Worm (Caenorhabditis elegans) whole organism, young adult: ENCODE measurements around the gene col-129.
A peak's percentile ranks its signal among the peaks of the same experiment; 100 is the strongest.

Source experiments
- B0019.2 ChIP-seq: fragments of 200-800 bp; sonication (Bioruptor generic); conservative IDR thresholded peaks from 2 replicates; pipeline ENCODE4 v1.3.6; 2022; ENCODE audit warnings: missing genetic modification reagents, missing genetic modification characterization, missing compliant biosample characterization
- D2030.7 ChIP-seq: fragments of 200-800 bp; sonication (Bioruptor generic); IDR thresholded peaks from 2 replicates; pipeline ENCODE4 v1.3.6; 2022; ENCODE audit warnings: missing genetic modification reagents, missing genetic modification characterization, missing compliant biosample characterization
- F33H1.4 ChIP-seq: fragments of 200-800 bp; sonication (Bioruptor generic); IDR thresholded peaks from 2 replicates; pipeline ENCODE4 v1.3.6; 2022; ENCODE audit warnings: missing genetic modification reagents, missing genetic modification characterization, missing compliant biosample characterization
- F49E8.2 ChIP-seq: sonication (generic microtip); optimal IDR thresholded peaks from 3 replicates; lab custom pipeline; 2017; ENCODE audit warnings: missing genetic modification characterization, mild to moderate bottlenecking, missing compliant biosample characterization, antibody characterized with exemption, moderate library complexity; ENCODE audit not compliant: insufficient read depth
- Y53G8AR.9 ChIP-seq: fragments of 200-800 bp; sonication (Bioruptor generic); conservative IDR thresholded peaks from 2 replicates; pipeline ENCODE4 v1.3.6; 2022; ENCODE audit warnings: missing genetic modification reagents, missing genetic modification characterization, missing compliant biosample characterization
- Y95B8A.8 ChIP-seq: fragments of 200-800 bp; sonication (Bioruptor generic); IDR thresholded peaks from 2 replicates; pipeline ENCODE4 v1.3.6; 2022; ENCODE audit warnings: missing genetic modification reagents, missing genetic modification characterization, missing compliant biosample characterization
- akir-1 ChIP-seq: fragments of 200-800 bp; sonication (Bioruptor generic); optimal IDR thresholded peaks from 2 replicates; lab custom pipeline; 2018; ENCODE audit warnings: mild to moderate bottlenecking, missing genetic modification characterization, moderate library complexity, missing compliant biosample characterization
- ama-1 ChIP-seq, 3 experiments: fragments of 150-350 bp in 1 of 3; sonication (generic microtip) in 2 of 3; optimal IDR thresholded peaks; 2 replicates each; lab custom pipeline; 2014 to 2018; ENCODE audit warnings: missing biosample characterization in 2 of 3, missing genetic modification characterization in 2 of 3, missing genetic modification reagents in 2 of 3
- aptf-3 ChIP-seq: fragments of 200-800 bp; sonication (Bioruptor generic); IDR thresholded peaks from 2 replicates; pipeline ENCODE4 v1.3.6; 2022; ENCODE audit warnings: missing genetic modification characterization, missing compliant biosample characterization
- athp-1 ChIP-seq: sonication (generic microtip); optimal IDR thresholded peaks from 2 replicates; lab custom pipeline; 2017; ENCODE audit warnings: mild to moderate bottlenecking, missing genetic modification characterization, missing compliant biosample characterization
- attf-6 ChIP-seq: fragments of 200-800 bp; sonication (Bioruptor generic); IDR thresholded peaks from 2 replicates; pipeline ENCODE4 v1.3.6; 2022; ENCODE audit warnings: missing genetic modification reagents, missing genetic modification characterization, missing compliant biosample characterization
- cebp-1 ChIP-seq, 2 experiments: fragments of 200-800 bp in 1 of 2; sonication (Bioruptor generic) in 1 of 2; sonication (generic microtip) in 1 of 2; IDR thresholded peaks in 1 of 2; optimal IDR thresholded peaks in 1 of 2; 2 replicates each; pipeline versions ENCODE4 v1.3.6 to Lab custom; 2017 to 2022; ENCODE audit warnings: missing compliant biosample characterization in 2 of 2, missing genetic modification characterization in 2 of 2, mild to moderate bottlenecking in 1 of 2, missing genetic modification reagents in 1 of 2, moderate library complexity in 1 of 2
- cebp-2 ChIP-seq: fragments of 200-800 bp; sonication (Bioruptor generic); IDR thresholded peaks from 2 replicates; pipeline ENCODE4 v1.3.6; 2022; ENCODE audit warnings: missing genetic modification characterization, missing compliant biosample characterization
- ceh-27 ChIP-seq: fragments of 200-800 bp; sonication (Bioruptor generic); optimal IDR thresholded peaks from 2 replicates; lab custom pipeline; 2018; ENCODE audit warnings: mild to moderate bottlenecking, missing genetic modification characterization, moderate library complexity, missing compliant biosample characterization
- ceh-79 ChIP-seq: sonication (generic microtip); optimal IDR thresholded peaks from 2 replicates; lab custom pipeline; 2017; ENCODE audit warnings: mild to moderate bottlenecking, missing genetic modification characterization, missing compliant biosample characterization
- die-1 ChIP-seq: sonication (generic microtip); optimal IDR thresholded peaks from 2 replicates; lab custom pipeline; 2016; ENCODE audit warnings: missing genotype, mild to moderate bottlenecking, missing genetic modification characterization, missing compliant biosample characterization
- dpl-1 ChIP-seq: fragments of 150-350 bp; optimal IDR thresholded peaks from 2 replicates; lab custom pipeline; 2014; ENCODE audit warnings: missing biosample characterization, missing genetic modification reagents, missing genetic modification characterization
- egl-44 ChIP-seq: fragments of 200-800 bp; sonication (Bioruptor generic); IDR thresholded peaks from 2 replicates; pipeline ENCODE4 v1.3.6; 2022; ENCODE audit warnings: missing genetic modification reagents, missing genetic modification characterization, missing compliant biosample characterization
- egrh-3 ChIP-seq: fragments of 200-800 bp; sonication (Bioruptor generic); IDR thresholded peaks from 2 replicates; pipeline ENCODE4 v1.3.6; 2022; ENCODE audit warnings: missing genetic modification reagents, missing genetic modification characterization, missing compliant biosample characterization
- ekl-4 ChIP-seq: fragments of 200-800 bp; sonication (Bioruptor generic); IDR thresholded peaks from 2 replicates; pipeline ENCODE4 v1.3.6; 2022; ENCODE audit warnings: missing genetic modification reagents, missing genetic modification characterization, missing compliant biosample characterization
- him-1 ChIP-seq: sonication (generic microtip); optimal IDR thresholded peaks from 2 replicates; lab custom pipeline; 2016; ENCODE audit warnings: missing genotype, missing genetic modification reagents, missing genetic modification characterization, missing compliant biosample characterization
- hsf-1 ChIP-seq: fragments of 200-800 bp; sonication (Bioruptor generic); IDR thresholded peaks from 2 replicates; pipeline ENCODE4 v1.3.6; 2022; ENCODE audit warnings: missing genetic modification reagents, missing genetic modification characterization, missing compliant biosample characterization
- lin-35 ChIP-seq, 3 experiments: fragments of 150-350 bp in 2 of 3; sonication (generic microtip) in 1 of 3; optimal IDR thresholded peaks; 2 replicates each; lab custom pipeline; 2014 to 2018; ENCODE audit warnings: missing biosample characterization in 3 of 3, missing genetic modification characterization in 3 of 3, missing genetic modification reagents in 3 of 3
- lin-54 ChIP-seq: fragments of 200-800 bp; sonication (Bioruptor generic); optimal IDR thresholded peaks from 2 replicates; lab custom pipeline; 2018; ENCODE audit warnings: mild to moderate bottlenecking, missing genetic modification characterization, missing compliant biosample characterization
- lsl-1 ChIP-seq: fragments of 200-800 bp; sonication (Bioruptor generic); optimal IDR thresholded peaks from 2 replicates; lab custom pipeline; 2018; ENCODE audit warnings: mild to moderate bottlenecking, missing genetic modification characterization, moderate library complexity, missing compliant biosample characterization
- madf-3 ChIP-seq: fragments of 200-800 bp; sonication (Bioruptor generic); IDR thresholded peaks from 2 replicates; pipeline ENCODE4 v1.3.6; 2022; ENCODE audit warnings: missing genetic modification reagents, missing genetic modification characterization, missing compliant biosample characterization
- madf-6 ChIP-seq: fragments of 200-800 bp; sonication (Bioruptor generic); IDR thresholded peaks from 2 replicates; pipeline ENCODE4 v1.3.6; 2022; ENCODE audit warnings: missing genetic modification reagents, missing genetic modification characterization, missing compliant biosample characterization
- madf-8 ChIP-seq: fragments of 200-800 bp; sonication (Bioruptor generic); conservative IDR thresholded peaks from 2 replicates; pipeline ENCODE4 v1.3.6; 2022; ENCODE audit warnings: missing genetic modification reagents, missing genetic modification characterization, missing compliant biosample characterization
- mcd-1 ChIP-seq: fragments of 200-800 bp; sonication (Bioruptor generic); IDR thresholded peaks from 2 replicates; pipeline ENCODE4 v1.3.6; 2022; ENCODE audit warnings: missing genetic modification reagents, missing genetic modification characterization, missing compliant biosample characterization
- nfya-1 ChIP-seq: sonication (generic microtip); optimal IDR thresholded peaks from 2 replicates; lab custom pipeline; 2017; ENCODE audit warnings: antibody characterized with exemption, missing compliant biosample characterization, missing genetic modification characterization, borderline replicate concordance; ENCODE audit not compliant: insufficient read depth
- nhr-90 ChIP-seq: sonication (generic microtip); optimal IDR thresholded peaks from 2 replicates; lab custom pipeline; 2016; ENCODE audit warnings: missing genotype, mild to moderate bottlenecking, missing genetic modification characterization, missing compliant biosample characterization
- sdz-38 ChIP-seq: sonication (generic microtip); optimal IDR thresholded peaks from 2 replicates; lab custom pipeline; 2016; ENCODE audit warnings: missing genotype, missing genetic modification characterization, missing compliant biosample characterization
- snpc-4 ChIP-seq, 5 experiments: fragments of 150-350 bp in 1 of 5; sonication (generic microtip) in 4 of 5; optimal IDR thresholded peaks; 2 replicates each; lab custom pipeline; 2014 to 2018; ENCODE audit warnings: missing genetic modification characterization in 5 of 5, missing biosample characterization in 3 of 5, antibody characterized with exemption in 2 of 5, mild to moderate bottlenecking in 2 of 5, missing compliant biosample characterization in 2 of 5, missing genotype in 2 of 5, moderate library complexity in 2 of 5, missing genetic modification reagents in 1 of 5
- tlf-1 ChIP-seq: fragments of 200-800 bp; sonication (Bioruptor generic); optimal IDR thresholded peaks from 2 replicates; lab custom pipeline; 2018; ENCODE audit warnings: mild to moderate bottlenecking, missing genetic modification characterization, missing compliant biosample characterization
- xnd-1 ChIP-seq: sonication (generic microtip); optimal IDR thresholded peaks from 2 replicates; lab custom pipeline; 2016; ENCODE audit warnings: missing genotype, missing genetic modification reagents, missing genetic modification characterization, missing compliant biosample characterization
- zfh-2 ChIP-seq: fragments of 200-800 bp; sonication (Bioruptor generic); conservative IDR thresholded peaks from 2 replicates; pipeline ENCODE4 v1.3.6; 2022; ENCODE audit warnings: missing genetic modification reagents, missing genetic modification characterization, missing compliant biosample characterization
- ztf-28 ChIP-seq: fragments of 200-800 bp; sonication (Bioruptor generic); IDR thresholded peaks from 2 replicates; pipeline ENCODE4 v1.3.6; 2022; ENCODE audit warnings: missing genetic modification reagents, missing genetic modification characterization, missing compliant biosample characterization
- ztf-6 ChIP-seq: fragments of 200-800 bp; sonication (Bioruptor generic); IDR thresholded peaks from 2 replicates; pipeline ENCODE4 v1.3.6; 2022; ENCODE audit warnings: missing genetic modification reagents, missing genetic modification characterization, missing compliant biosample characterization

col-129 gene

ce11 chrIV:12127838-12128237, 17.6 kb upstream of the col-129 start:
- TF ChIP-seq die-1 (tag; lab: Kevin White, UChicago) (no peak), cebp-1 (GFP tag; IDR thresholded peaks at IDR 0.05; lab: Robert Waterston, UW) (0 out of 2 replicates have a peak, but pooled peaks have one; percentile 24), cebp-1 (tag; optimal IDR thresholded peaks at IDR 0.05; lab: Kevin White, UChicago) (peak; percentile 59), cebp-2 (GFP tag; lab: Robert Waterston, UW) (0 out of 2 replicates have a peak, but pooled peaks have one; percentile 41)
- TF ChIP-seq, all 124 proteins: peak for 2

ce11 chrIV:12126740-12127472, 16.7 kb upstream of the col-129 start:
- peak; percentile 30 for TF ChIP-seq him-1
- TF ChIP-seq F33H1.4 (GFP tag; lab: Robert Waterston, UW) = peak; percentile 83
- TF ChIP-seq ekl-4 (GFP tag; lab: Robert Waterston, UW) = no peak
- peak; percentile 18 for TF ChIP-seq F49E8.2 (tag; lab: Kevin White, UChicago)
- peak; percentile 33; the same call in 1 of the 2 replicates for TF ChIP-seq D2030.7 (GFP tag; lab: Robert Waterston, UW)
- peak; percentile 67 for TF ChIP-seq xnd-1 (tag; lab: Kevin White, UChicago)
- TF ChIP-seq madf-6 (GFP tag; lab: Robert Waterston, UW) = peak; percentile 74
- TF ChIP-seq dpl-1 (GFP tag; lab: Kevin White, UChicago) = no peak
- peak; percentile 90 for TF ChIP-seq lsl-1 (GFP tag; lab: Kevin White, UChicago)
- TF ChIP-seq madf-8 (GFP tag; lab: Robert Waterston, UW) = peak; percentile 43; the same call in 1 of the 2 replicates

ce11 chrIV:12124314-12125084, 14.3 kb upstream of the col-129 start, which contains the start of gene dhhc-6:
dhhc-6 (plus strand) TSS chrIV:12124952.
- TF ChIP-seq sdz-38 (tag; lab: Kevin White, UChicago) = no peak
- TF ChIP-seq lin-35 (GFP tag; optimal IDR thresholded peaks at IDR 0.05; lab: Kevin White, UChicago) = no peak
- TF ChIP-seq madf-6 (GFP tag; lab: Robert Waterston, UW) = peak; percentile 19; the same call in 1 of the 2 replicates
- TF ChIP-seq ztf-28 (GFP tag; lab: Robert Waterston, UW) = no peak
- TF ChIP-seq nhr-90 (tag; lab: Kevin White, UChicago) = no peak
- peak; percentile 58; the same call in 1 of the 2 replicates for TF ChIP-seq Y95B8A.8 (GFP tag; lab: Robert Waterston, UW)
- no peak for TF ChIP-seq nfya-1 (tag; lab: Kevin White, UChicago)
- TF ChIP-seq mcd-1 = no peak
- TF ChIP-seq B0019.2 (GFP tag; lab: Robert Waterston, UW) = no peak
- no peak for TF ChIP-seq ztf-6
- 0 out of 2 replicates have a peak, but pooled peaks have one; percentile 43 for TF ChIP-seq attf-6
- no peak for TF ChIP-seq tlf-1
- no peak for TF ChIP-seq ceh-27 (GFP tag; lab: Kevin White, UChicago)
- TF ChIP-seq madf-3 (GFP tag; lab: Robert Waterston, UW) = peak; percentile 84
- TF ChIP-seq athp-1 = peak; percentile 5
- no peak for TF ChIP-seq ama-1 (optimal IDR thresholded peaks at IDR 0.05; lab: Kevin White, UChicago)
- TF ChIP-seq ama-1 (GFP tag; optimal IDR thresholded peaks at IDR 0.05; lab: Kevin White, UChicago) = peak in 1 of 2 experiments; percentile 40
- 0 out of 2 replicates have a peak, but pooled peaks have one; percentile 27 for TF ChIP-seq ekl-4 (GFP tag; lab: Robert Waterston, UW)
- TF ChIP-seq egl-44 = no peak
- no peak for TF ChIP-seq lin-54
- TF ChIP-seq hsf-1 (GFP tag; lab: Robert Waterston, UW) = 0 out of 2 replicates have a peak, but pooled peaks have one; percentile 30
- TF ChIP-seq cebp-1 (GFP tag; IDR thresholded peaks at IDR 0.05; lab: Robert Waterston, UW) = no peak
- TF ChIP-seq cebp-1 (tag; optimal IDR thresholded peaks at IDR 0.05; lab: Kevin White, UChicago) = peak; percentile 6
- TF ChIP-seq Y53G8AR.9 = 0 out of 2 replicates have a peak, but pooled peaks have one; percentile 18
- no peak for TF ChIP-seq aptf-3
- no peak for TF ChIP-seq dpl-1 (GFP tag; lab: Kevin White, UChicago)
- peak; percentile 70 for TF ChIP-seq zfh-2 (GFP tag; lab: Robert Waterston, UW)
- TF ChIP-seq akir-1 (GFP tag; lab: Kevin White, UChicago) = no peak
- TF ChIP-seq ceh-79 (tag; lab: Kevin White, UChicago) = no peak
- TF ChIP-seq snpc-4 (GFP tag; optimal IDR thresholded peaks at IDR 0.05; lab: Kevin White, UChicago) = no peak
- TF ChIP-seq snpc-4 (tag; optimal IDR thresholded peaks at IDR 0.05; lab: Kevin White, UChicago) = peak in 1 of 4 experiments; percentile 19
- peak; percentile 56; the same call in 1 of the 2 replicates for TF ChIP-seq egrh-3 (GFP tag; lab: Robert Waterston, UW)
